Worm (Caenorhabditis elegans) whole organism, L4/young adult: ENCODE results near the gene Y5H2B.3.

ENCODE experiments used
- W03F9.2 ChIP-seq: fragments of 150-350 bp; optimal IDR thresholded peaks from 2 replicates; lab custom pipeline; 2014; ENCODE audit warnings: missing biosample characterization, missing genetic modification characterization
- dao-5 ChIP-seq: sonication (generic microtip); optimal IDR thresholded peaks from 2 replicates; lab custom pipeline; 2016; ENCODE audit warnings: missing genotype, missing genetic modification characterization, moderate library complexity, missing compliant biosample characterization
- him-1 ChIP-seq: sonication (generic microtip); optimal IDR thresholded peaks from 2 replicates; lab custom pipeline; 2016; ENCODE audit warnings: missing genotype, missing genetic modification reagents, missing genetic modification characterization, missing compliant biosample characterization

Y5H2B.3 gene

ce11 chrV:2207527-2207926 is 19.4 kb downstream of the Y5H2B.3 start:
- TF ChIP-seq dao-5 (tag; lab: Kevin White, UChicago): no peak

ce11 chrV:2211936-2212335 is 23.8 kb downstream of the Y5H2B.3 start, which contains the start of gene nhr-133:
nhr-133 (minus strand) TSS chrV:2212118.
- TF ChIP-seq W03F9.2 (tag; lab: Kevin White, UChicago) (no peak), dao-5 (tag; lab: Kevin White, UChicago) (no peak), him-1 (tag; lab: Kevin White, UChicago) (no peak)

- TF ChIP-seq him-1 (tag; lab: Kevin White, UChicago): no peak
- peak; percentile 33 for TF ChIP-seq W03F9.2 (tag; lab: Kevin White, UChicago)
Measured at ce11 chrV:2214428-2215038, 26.4 kb downstream of the Y5H2B.3 start, which contains the start of gene nhr-184. nhr-184 (minus strand) TSS chrV:2214478.

- TF ChIP-seq dao-5 (tag; lab: Kevin White, UChicago): no peak
- no peak for TF ChIP-seq him-1 (tag; lab: Kevin White, UChicago)
- no peak for TF ChIP-seq W03F9.2 (tag; lab: Kevin White, UChicago)
Measured at ce11 chrV:2215352-2215751, 27.3 kb downstream of the Y5H2B.3 start, which contains the start of gene nstp-8. nstp-8 (plus strand) TSS chrV:2215652.

ce11 chrV:2216927-2217326 is 28.8 kb downstream of the Y5H2B.3 start:
- no peak for TF ChIP-seq W03F9.2 (tag; lab: Kevin White, UChicago)
- TF ChIP-seq dao-5 (tag; lab: Kevin White, UChicago): no peak
- TF ChIP-seq him-1 (tag; lab: Kevin White, UChicago): no peak

ce11 chrV:2218803-2219202 is 30.7 kb downstream of the Y5H2B.3 start, which contains the start of gene nhr-56:
nhr-56 (plus strand) TSS chrV:2219004.
- TF ChIP-seq dao-5 (tag; lab: Kevin White, UChicago) (no peak), him-1 (tag; lab: Kevin White, UChicago) (no peak), W03F9.2 (tag; lab: Kevin White, UChicago) (no peak)

- TF ChIP-seq him-1 (tag; lab: Kevin White, UChicago) (no peak), dao-5 (tag; lab: Kevin White, UChicago) (no peak), W03F9.2 (tag; lab: Kevin White, UChicago) (no peak)
Measured at ce11 chrV:2221764-2222163, 33.7 kb downstream of the Y5H2B.3 start, which contains the start of gene nhr-128. nhr-128 (plus strand) TSS chrV:2222064.

ce11 chrV:2225130-2225529 is 37.0 kb downstream of the Y5H2B.3 start, which contains the start of gene nhr-103:
nhr-103 (plus strand) TSS chrV:2225430.
- TF ChIP-seq W03F9.2 (tag; lab: Kevin White, UChicago): no peak
- TF ChIP-seq him-1 (tag; lab: Kevin White, UChicago): no peak
- TF ChIP-seq dao-5 (tag; lab: Kevin White, UChicago): no peak

ce11 chrV:2226903-2227302 is 38.8 kb downstream of the Y5H2B.3 start, which contains the start of gene nhr-18:
nhr-18 (plus strand) TSS chrV:2227203.
- TF ChIP-seq dao-5 (tag; lab: Kevin White, UChicago) (no peak), him-1 (tag; lab: Kevin White, UChicago) (no peak), W03F9.2 (tag; lab: Kevin White, UChicago) (no peak)

ce11 chrV:2228781-2229180 is 40.7 kb downstream of the Y5H2B.3 start, which contains the start of gene nhr-126:
nhr-126 (plus strand) TSS chrV:2229081.
- TF ChIP-seq him-1 (tag; lab: Kevin White, UChicago) (no peak), dao-5 (tag; lab: Kevin White, UChicago) (no peak), W03F9.2 (tag; lab: Kevin White, UChicago) (no peak)

- no peak for TF ChIP-seq dao-5 (tag; lab: Kevin White, UChicago)
- no peak for TF ChIP-seq him-1 (tag; lab: Kevin White, UChicago)
- TF ChIP-seq W03F9.2 (tag; lab: Kevin White, UChicago): no peak
Measured at ce11 chrV:2230912-2231311, 42.8 kb downstream of the Y5H2B.3 start, which contains the start of gene nhr-134. nhr-134 (plus strand) TSS chrV:2231223.

ce11 chrV:2233177-2233576 is 45.1 kb downstream of the Y5H2B.3 start, which contains the start of gene nhr-96:
nhr-96 (plus strand) TSS chrV:2233477.
- TF ChIP-seq W03F9.2 (tag; lab: Kevin White, UChicago) (no peak), him-1 (tag; lab: Kevin White, UChicago) (no peak), dao-5 (tag; lab: Kevin White, UChicago) (no peak)

- TF ChIP-seq dao-5 (tag; lab: Kevin White, UChicago) (no peak), him-1 (tag; lab: Kevin White, UChicago) (no peak), W03F9.2 (tag; lab: Kevin White, UChicago) (no peak)
Measured at ce11 chrV:2235848-2236247, 47.8 kb downstream of the Y5H2B.3 start, which contains the start of gene cyp-33C4. cyp-33C4 (plus strand) TSS chrV:2236140.

ce11 chrV:2238012-2238411 is 49.9 kb downstream of the Y5H2B.3 start:
- TF ChIP-seq dao-5 (tag; lab: Kevin White, UChicago) (no peak), W03F9.2 (tag; lab: Kevin White, UChicago) (no peak), him-1 (tag; lab: Kevin White, UChicago) (no peak)
